Fruit fly (Drosophila melanogaster) whole organism, embryonic: Measurements from ENCODE around the gene ich.

Experiments
- Abd-B ChIP-seq: fragments of 200-800 bp; sonication (Bioruptor generic); optimal IDR thresholded peaks from 2 replicates; lab custom pipeline; 2018; ENCODE audit warnings: missing biosample characterization, mild to moderate bottlenecking, missing genetic modification characterization, moderate library complexity
- B-H2 ChIP-seq: fragments of 200-800 bp; sonication (Bioruptor generic); optimal IDR thresholded peaks from 2 replicates; lab custom pipeline; 2018; ENCODE audit warnings: missing biosample characterization, mild to moderate bottlenecking, missing genetic modification characterization
- Blimp-1 ChIP-seq: fragments of 200-800 bp; sonication (Bioruptor generic); optimal IDR thresholded peaks from 3 replicates; lab custom pipeline; 2018; ENCODE audit warnings: missing biosample characterization, missing genetic modification characterization, mild to moderate bottlenecking, moderate library complexity, missing genetic modification reagents
- CG10267 ChIP-seq: fragments of 200-800 bp; sonication (Bioruptor generic); optimal IDR thresholded peaks from 2 replicates; lab custom pipeline; 2018; ENCODE audit warnings: missing biosample characterization, mild to moderate bottlenecking, missing genetic modification characterization, moderate library complexity
- CG10543 ChIP-seq: fragments of 200-800 bp; sonication (Bioruptor generic); optimal IDR thresholded peaks from 3 replicates; lab custom pipeline; 2017; ENCODE audit warnings: missing biosample characterization, mild to moderate bottlenecking, missing genetic modification characterization, moderate library complexity
- CG11695 ChIP-seq: fragments of 200-800 bp; sonication (Bioruptor generic); IDR thresholded peaks from 3 replicates; pipeline ENCODE4 v1.3.6; 2022; ENCODE audit warnings: missing biosample characterization, missing genetic modification characterization
- CG11696 ChIP-seq: fragments of 200-800 bp; sonication (Bioruptor generic); IDR thresholded peaks from 2 replicates; pipeline ENCODE4 v1.3.6; 2022; ENCODE audit warnings: missing biosample characterization, missing genetic modification characterization
- CG12071 ChIP-seq: fragments of 200-800 bp; sonication (Bioruptor generic); optimal IDR thresholded peaks from 3 replicates; lab custom pipeline; 2018; ENCODE audit warnings: missing biosample characterization, mild to moderate bottlenecking, missing genetic modification characterization
- CG12236 ChIP-seq: fragments of 200-800 bp; sonication (Bioruptor generic); optimal IDR thresholded peaks from 2 replicates; lab custom pipeline; 2016; ENCODE audit warnings: missing biosample characterization, missing genetic modification characterization
- CG12299 ChIP-seq: fragments of 200-800 bp; sonication (Bioruptor generic); optimal IDR thresholded peaks from 2 replicates; lab custom pipeline; 2018; ENCODE audit warnings: missing biosample characterization, mild to moderate bottlenecking, missing genetic modification characterization
- CG12769 ChIP-seq: fragments of 200-800 bp; sonication (Bioruptor generic); optimal IDR thresholded peaks from 2 replicates; lab custom pipeline; 2019; ENCODE audit warnings: missing biosample characterization, mild to moderate bottlenecking, missing genetic modification characterization, moderate library complexity
- CG13287 ChIP-seq: fragments of 200-800 bp; sonication (Bioruptor generic); IDR thresholded peaks from 2 replicates; pipeline ENCODE4 v1.3.6; 2022; ENCODE audit warnings: missing biosample characterization, missing genetic modification characterization; ENCODE audit not compliant: partially characterized antibody
- CG13894 ChIP-seq: fragments of 200-800 bp; sonication (Bioruptor generic); optimal IDR thresholded peaks from 3 replicates; lab custom pipeline; 2018; ENCODE audit warnings: missing biosample characterization, mild to moderate bottlenecking, missing genetic modification characterization, moderate library complexity
- CG15601 ChIP-seq: fragments of 200-800 bp; sonication (Bioruptor generic); optimal IDR thresholded peaks from 3 replicates; lab custom pipeline; 2019; ENCODE audit warnings: missing biosample characterization, mild to moderate bottlenecking, missing genetic modification characterization, moderate library complexity
- CG16813 ChIP-seq: fragments of 200-800 bp; sonication (Bioruptor generic); IDR thresholded peaks from 3 replicates; pipeline ENCODE4 v1.3.6; 2022; ENCODE audit warnings: missing biosample characterization, missing genetic modification characterization; ENCODE audit not compliant: partially characterized antibody
- CG17385 ChIP-seq: fragments of 200-800 bp; sonication (Bioruptor generic); optimal IDR thresholded peaks from 3 replicates; lab custom pipeline; 2018; ENCODE audit warnings: missing biosample characterization, mild to moderate bottlenecking, missing genetic modification characterization
- CG2120 ChIP-seq: fragments of 200-800 bp; sonication (Bioruptor generic); optimal IDR thresholded peaks from 3 replicates; lab custom pipeline; 2016; ENCODE audit warnings: missing biosample characterization, missing genetic modification characterization
- CG30431 ChIP-seq: fragments of 200-800 bp; sonication (Bioruptor generic); optimal IDR thresholded peaks from 2 replicates; lab custom pipeline; 2017; ENCODE audit warnings: missing biosample characterization, missing genetic modification characterization
- CG32767 ChIP-seq: fragments of 200-800 bp; sonication (Bioruptor generic); IDR thresholded peaks from 2 replicates; pipeline ENCODE4 v1.3.6; 2022; ENCODE audit warnings: missing biosample characterization, missing genetic modification characterization
- CG3726 ChIP-seq: fragments of 200-800 bp; sonication (Bioruptor generic); IDR thresholded peaks from 3 replicates; pipeline ENCODE4, ENCODE4 v1.3.6; 2022; ENCODE audit warnings: missing biosample characterization, missing genetic modification characterization
- CG42726 ChIP-seq: fragments of 200-800 bp; sonication (Bioruptor generic); IDR thresholded peaks from 2 replicates; pipeline ENCODE4 v1.3.6; 2022; ENCODE audit warnings: missing biosample characterization, missing genetic modification characterization; ENCODE audit not compliant: partially characterized antibody
- D19B ChIP-seq: fragments of 200-800 bp; sonication (Bioruptor generic); optimal IDR thresholded peaks from 2 replicates; lab custom pipeline; 2017; ENCODE audit warnings: missing biosample characterization, mild to moderate bottlenecking, missing genetic modification characterization
- Dbx ChIP-seq: fragments of 200-800 bp; sonication (Bioruptor generic); IDR thresholded peaks from 3 replicates; pipeline ENCODE4 v1.3.6; 2022; ENCODE audit warnings: missing biosample characterization, missing genetic modification characterization
- Fer3 ChIP-seq: fragments of 200-800 bp; sonication (Bioruptor generic); optimal IDR thresholded peaks from 2 replicates; lab custom pipeline; 2018; ENCODE audit warnings: missing biosample characterization, mild to moderate bottlenecking, missing genetic modification characterization, moderate library complexity
- Hand ChIP-seq: fragments of 200-800 bp; sonication (Bioruptor generic); optimal IDR thresholded peaks from 2 replicates; lab custom pipeline; 2017; ENCODE audit warnings: mild to moderate bottlenecking, missing biosample characterization, missing genetic modification reagents, missing genetic modification characterization
- Hmr ChIP-seq: fragments of 200-800 bp; sonication (Bioruptor generic); optimal IDR thresholded peaks from 3 replicates; lab custom pipeline; 2017; ENCODE audit warnings: mild to moderate bottlenecking, missing biosample characterization, missing genetic modification reagents, missing genetic modification characterization
- Hr51 ChIP-seq, 2 experiments: fragments of 200-800 bp; sonication (Bioruptor generic); optimal IDR thresholded peaks; 2 replicates in 1 of 2; 3 replicates in 1 of 2; lab custom pipeline; 2016 to 2018; ENCODE audit warnings: missing biosample characterization in 2 of 2, missing genetic modification characterization in 2 of 2, mild to moderate bottlenecking in 1 of 2, moderate library complexity in 1 of 2
- Med ChIP-seq: fragments of 200-800 bp; sonication (Bioruptor generic); peaks from one replicate; lab custom pipeline; 2016; ENCODE audit warnings: missing biosample characterization, missing genetic modification characterization, mild to moderate bottlenecking, inconsistent platforms, moderate library complexity
- Mrtf ChIP-seq: fragments of 200-800 bp; sonication (Bioruptor generic); IDR thresholded peaks from 3 replicates; pipeline ENCODE4 v1.3.6; 2022; ENCODE audit warnings: missing biosample characterization, missing genetic modification characterization
- Neu2 ChIP-seq: fragments of 200-800 bp; sonication (Bioruptor generic); optimal IDR thresholded peaks from 3 replicates; lab custom pipeline; 2016; ENCODE audit warnings: missing biosample characterization, missing genetic modification characterization, borderline replicate concordance
- Nf-YA ChIP-seq: fragments of 200-800 bp; sonication (Bioruptor generic); IDR thresholded peaks from 2 replicates; pipeline ENCODE4 v1.3.6; 2022; ENCODE audit warnings: missing biosample characterization, missing genetic modification characterization
- Optix ChIP-seq: fragments of 200-800 bp; sonication (Bioruptor generic); IDR thresholded peaks from 3 replicates; pipeline ENCODE4 v1.3.6; 2022; ENCODE audit warnings: missing biosample characterization, missing genetic modification characterization
- Pdp1 ChIP-seq, 2 experiments: fragments of 200-800 bp; sonication (Bioruptor generic); optimal IDR thresholded peaks; 3 replicates each; lab custom pipeline; 2016; ENCODE audit warnings: missing biosample characterization in 2 of 2, missing genetic modification characterization in 2 of 2, mild to moderate bottlenecking in 1 of 2, moderate library complexity in 1 of 2
- bsh ChIP-seq, 2 experiments: fragments of 200-800 bp; sonication (Bioruptor generic); optimal IDR thresholded peaks; 2 replicates each; lab custom pipeline; 2017 to 2018; ENCODE audit warnings: mild to moderate bottlenecking in 2 of 2, missing biosample characterization in 2 of 2, missing genetic modification characterization in 2 of 2, moderate library complexity in 1 of 2
- cas ChIP-seq: fragments of 200-800 bp; sonication (Bioruptor generic); IDR thresholded peaks from 2 replicates; pipeline ENCODE4 v1.3.6; 2022; ENCODE audit warnings: missing biosample characterization, missing genetic modification characterization
- cato ChIP-seq: fragments of 200-800 bp; sonication (Bioruptor generic); optimal IDR thresholded peaks from 2 replicates; lab custom pipeline; 2016; ENCODE audit warnings: missing biosample characterization, missing genetic modification characterization, borderline replicate concordance
- chinmo ChIP-seq: fragments of 200-800 bp; sonication (Bioruptor generic); IDR thresholded peaks from 4 replicates; pipeline ENCODE4 v1.3.6; 2022; ENCODE audit warnings: missing biosample characterization, missing genetic modification characterization; ENCODE audit not compliant: partially characterized antibody
- ftz-f1 ChIP-seq: fragments of 200-800 bp; sonication (Bioruptor generic); optimal IDR thresholded peaks from 2 replicates; lab custom pipeline; 2016; ENCODE audit warnings: missing biosample characterization, missing genetic modification characterization
- gce ChIP-seq: fragments of 200-800 bp; sonication (Bioruptor generic); IDR thresholded peaks from 3 replicates; pipeline ENCODE4 v1.3.6; 2022; ENCODE audit warnings: missing biosample characterization, missing genetic modification characterization
- gsb-n ChIP-seq: fragments of 200-800 bp; sonication (Bioruptor generic); optimal IDR thresholded peaks from 3 replicates; lab custom pipeline; 2018; ENCODE audit warnings: missing biosample characterization, mild to moderate bottlenecking, missing genetic modification characterization
- kni ChIP-seq: fragments of 200-800 bp; sonication (Bioruptor generic); optimal IDR thresholded peaks from 3 replicates; lab custom pipeline; 2017; ENCODE audit warnings: mild to moderate bottlenecking, missing biosample characterization, missing genetic modification reagents, missing genetic modification characterization
- nmo ChIP-seq: fragments of 200-800 bp; sonication (Bioruptor generic); optimal IDR thresholded peaks from 2 replicates; lab custom pipeline; 2018; ENCODE audit warnings: missing biosample characterization, mild to moderate bottlenecking, missing genetic modification characterization, moderate library complexity
- onecut ChIP-seq: fragments of 200-800 bp; sonication (Bioruptor generic); IDR thresholded peaks from 2 replicates; pipeline ENCODE4 v1.3.6; 2022; ENCODE audit warnings: missing biosample characterization, missing genetic modification characterization
- row ChIP-seq: fragments of 200-800 bp; sonication (Bioruptor generic); IDR thresholded peaks from 3 replicates; pipeline ENCODE4 v1.3.6; 2022; ENCODE audit warnings: missing biosample characterization, missing genetic modification characterization
- sd ChIP-seq: fragments of 200-800 bp; sonication (Bioruptor generic); optimal IDR thresholded peaks from 3 replicates; lab custom pipeline; 2018; ENCODE audit warnings: missing biosample characterization, mild to moderate bottlenecking, missing genetic modification characterization, moderate library complexity
- seq ChIP-seq: fragments of 200-800 bp; sonication (Bioruptor generic); IDR thresholded peaks from 2 replicates; pipeline ENCODE4 v1.3.6; 2022; ENCODE audit warnings: missing biosample characterization, missing genetic modification characterization
- unc-4 ChIP-seq: fragments of 200-800 bp; sonication (Bioruptor generic); IDR thresholded peaks from 2 replicates; pipeline ENCODE4 v1.3.6; 2022; ENCODE audit warnings: missing biosample characterization, missing genetic modification characterization; ENCODE audit not compliant: partially characterized antibody
- zen ChIP-seq: fragments of 200-800 bp; sonication (Bioruptor generic); optimal IDR thresholded peaks from 3 replicates; lab custom pipeline; 2018; ENCODE audit warnings: missing biosample characterization, mild to moderate bottlenecking, missing genetic modification characterization, moderate library complexity

The ich gene

dm6 chr3R:9002542-9002941 lies 39.7 kb upstream of the ich start:
- TF ChIP-seq Neu2 (no peak), gce (GFP tag; lab: Robert Waterston, UW) (no peak), Fer3 (peak; percentile 10), Med (GFP tag; lab: Kevin White, UChicago) (peak; percentile 73), D19B (GFP tag; lab: Kevin White, UChicago) (peak; percentile 75), CG3726 (GFP tag; lab: Robert Waterston, UW) (0 out of 3 replicates have a peak, but pooled peaks have one; percentile 6), nmo (no peak), sd (tag; lab: Kevin White, UChicago) (peak; percentile 34), unc-4 (GFP tag; lab: Robert Waterston, UW) (no peak), Hmr (GFP tag; lab: Kevin White, UChicago) (peak; percentile 4), row (peak; percentile 21; the same call in 1 of the 3 replicates), CG2120 (GFP tag; lab: Kevin White, UChicago) (peak; percentile 19), Hr51 (GFP tag; optimal IDR thresholded peaks at IDR 0.05; lab: Kevin White, UChicago) (no peak)

dm6 chr3R:9001720-9002240 lies 38.9 kb upstream of the ich start:
- TF ChIP-seq ftz-f1 (GFP tag; lab: Kevin White, UChicago) (no peak), onecut (GFP tag; lab: Robert Waterston, UW) (no peak), B-H2 (GFP tag; lab: Kevin White, UChicago) (peak; percentile 37), cas (GFP tag; lab: Robert Waterston, UW) (no peak), CG13894 (tag; lab: Kevin White, UChicago) (peak; percentile 40), cato (GFP tag; lab: Kevin White, UChicago) (no peak), Mrtf (no peak), Pdp1 (GFP tag; optimal IDR thresholded peaks at IDR 0.05; lab: Kevin White, UChicago) (peak in 1 of 2 experiments; percentile 9), CG30431 (GFP tag; lab: Kevin White, UChicago) (no peak), bsh (GFP tag; optimal IDR thresholded peaks at IDR 0.05; lab: Kevin White, UChicago) (no peak), CG10267 (no peak), CG12071 (no peak), Optix (no peak), CG12299 (tag; lab: Kevin White, UChicago) (no peak), CG11696 (no peak), CG15601 (tag; lab: Kevin White, UChicago) (no peak), Abd-B (GFP tag; lab: Kevin White, UChicago) (no peak), zen (tag; lab: Kevin White, UChicago) (no peak), sd (tag; lab: Kevin White, UChicago) (peak; percentile 89), CG11695 (GFP tag; lab: Robert Waterston, UW) (no peak), CG12769 (tag; lab: Kevin White, UChicago) (peak; percentile 89), CG12236 (GFP tag; lab: Kevin White, UChicago) (no peak), Hand (GFP tag; lab: Kevin White, UChicago) (no peak), gsb-n (tag; lab: Kevin White, UChicago) (peak; percentile 2), chinmo (0 out of 4 replicates have a peak, but pooled peaks have one; percentile 43), kni (peak; percentile 72), CG10543 (peak; percentile 11), CG32767 (GFP tag; lab: Robert Waterston, UW) (no peak), Blimp-1 (GFP tag; lab: Kevin White, UChicago) (peak; percentile 72), seq (GFP tag; lab: Robert Waterston, UW) (no peak), CG13287 (GFP tag; lab: Robert Waterston, UW) (peak; percentile 25; the same call in 1 of the 2 replicates), Nf-YA (GFP tag; lab: Robert Waterston, UW) (no peak), CG42726 (GFP tag; lab: Robert Waterston, UW) (no peak), CG17385 (GFP tag; lab: Kevin White, UChicago) (no peak), CG16813 (GFP tag; lab: Robert Waterston, UW) (no peak), Dbx (GFP tag; lab: Robert Waterston, UW) (peak; percentile 14; the same call in 1 of the 3 replicates)
